Fruit fly (Drosophila melanogaster): ENCODE results near the gene CG18095.
A peak's percentile ranks its signal among the peaks of the same experiment; 100 is the strongest.

Gene CG18095

DNA sequence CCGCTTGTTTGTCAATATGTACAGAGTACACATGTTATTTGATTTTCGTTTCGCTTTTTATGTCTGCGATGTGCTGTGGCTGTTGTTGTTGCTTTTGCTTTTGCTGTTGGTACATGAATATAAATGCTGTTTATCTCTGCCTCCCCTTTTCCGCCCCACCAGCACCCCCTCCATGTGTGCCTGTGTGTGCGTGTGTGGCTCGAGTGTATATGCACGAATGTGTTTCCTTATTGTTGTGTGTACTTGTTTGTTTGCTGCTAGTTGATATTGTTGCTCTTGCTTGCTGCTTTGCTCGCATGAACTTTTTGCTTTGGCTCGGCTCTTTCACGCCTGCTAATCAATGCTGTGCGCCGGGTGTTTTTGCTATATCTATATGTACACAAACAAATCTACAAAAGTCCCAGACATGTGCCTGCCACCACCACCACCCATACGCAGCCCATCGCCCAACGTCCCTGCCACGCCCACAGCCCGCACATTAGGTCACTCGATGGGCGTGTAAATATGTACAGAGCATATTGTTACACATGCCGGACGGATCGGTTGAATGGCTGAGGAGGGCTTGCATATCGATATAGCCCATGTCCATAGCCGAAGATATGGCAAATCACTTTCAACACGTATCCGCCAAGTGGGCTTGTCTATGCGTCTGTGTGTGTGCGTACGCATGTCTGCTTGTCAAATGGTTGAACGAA lies 7.1 kb downstream of the CG18095 start:
- no peak for TF ChIP-seq lola (GFP tag; optimal IDR thresholded peaks at IDR 0.05)
- TF ChIP-seq Abd-B (GFP tag; optimal IDR thresholded peaks at IDR 0.05), result no peak
- TF ChIP-seq h (GFP tag; optimal IDR thresholded peaks at IDR 0.05), result peak; percentile 94
- peak; percentile 94 for TF ChIP-seq dsf (GFP tag; optimal IDR thresholded peaks at IDR 0.05; ENCODE audit: borderline replicate concordance)
- peak; percentile 94 for TF ChIP-seq CG9705 (GFP tag; optimal IDR thresholded peaks at IDR 0.05)
- peak; percentile 96 for TF ChIP-seq tai (GFP tag; optimal IDR thresholded peaks at IDR 0.05)
- TF ChIP-seq Vsx2 (GFP tag; optimal IDR thresholded peaks at IDR 0.05; ENCODE audit: partially characterized antibody), result peak; percentile 17
- TF ChIP-seq ey (GFP tag; optimal IDR thresholded peaks at IDR 0.05), result peak; percentile 89
- peak; percentile 82 for TF ChIP-seq CG32264 (GFP tag; optimal IDR thresholded peaks at IDR 0.05)
- TF ChIP-seq CrebA (GFP tag; optimal IDR thresholded peaks at IDR 0.05; ENCODE audit: borderline replicate concordance), result peak; percentile 58
- peak; percentile 95 for TF ChIP-seq Jra (GFP tag; optimal IDR thresholded peaks at IDR 0.05)
- peak; percentile 96 for TF ChIP-seq Hr83 (GFP tag; optimal IDR thresholded peaks at IDR 0.05; ENCODE audit: poor library complexity, severe bottlenecking)
- TF ChIP-seq Hr78 (GFP tag; optimal IDR thresholded peaks at IDR 0.05), result no peak
- TF ChIP-seq foxo (GFP tag; optimal IDR thresholded peaks at IDR 0.05), result peak; percentile 68 to 92
- peak; percentile 85 for TF ChIP-seq Mio (GFP tag; optimal IDR thresholded peaks at IDR 0.05)
- TF ChIP-seq HLH106 (tag; optimal IDR thresholded peaks at IDR 0.05), result peak; percentile 85
- TF ChIP-seq OdsH (GFP tag; optimal IDR thresholded peaks at IDR 0.05), result peak; percentile 98
- no peak for TF ChIP-seq N (GFP tag; optimal IDR thresholded peaks at IDR 0.05)
- TF ChIP-seq pan (optimal IDR thresholded peaks at IDR 0.05), result no peak
- peak; percentile 96 for TF ChIP-seq Hnf4 (GFP tag; optimal IDR thresholded peaks at IDR 0.05)
- peak; percentile 72 for TF ChIP-seq sage (GFP tag; optimal IDR thresholded peaks at IDR 0.05)
- peak; percentile 92 for TF ChIP-seq Sp1 (GFP tag; optimal IDR thresholded peaks at IDR 0.05)
- TF ChIP-seq woc (GFP tag; optimal IDR thresholded peaks at IDR 0.05), result no peak
- TF ChIP-seq psq (GFP tag; optimal IDR thresholded peaks at IDR 0.05), result peak; percentile 90
- peak; percentile 85 for TF ChIP-seq GATAd (GFP tag; optimal IDR thresholded peaks at IDR 0.05)
- peak; percentile 47 for TF ChIP-seq Rel (GFP tag; optimal IDR thresholded peaks at IDR 0.05)
- peak; percentile 75 for TF ChIP-seq Rel (tag; optimal IDR thresholded peaks at IDR 0.05)
- peak; percentile 92 for TF ChIP-seq br (GFP tag; optimal IDR thresholded peaks at IDR 0.05)
- TF ChIP-seq Dif (GFP tag; optimal IDR thresholded peaks at IDR 0.05; ENCODE audit: partially characterized antibody), result peak; percentile 55
- peak; percentile 97 for TF ChIP-seq jim (GFP tag; optimal IDR thresholded peaks at IDR 0.05)
- TF ChIP-seq sv (GFP tag; optimal IDR thresholded peaks at IDR 0.05), result peak; percentile 99
- TF ChIP-seq dmrt93B (GFP tag; optimal IDR thresholded peaks at IDR 0.05), result peak; percentile 92
- no peak for TF ChIP-seq dl (GFP tag; optimal IDR thresholded peaks at IDR 0.05; ENCODE audit: insufficient read depth in 1 of 2, partially characterized antibody in 2 of 2)
- TF ChIP-seq brk (GFP tag; optimal IDR thresholded peaks at IDR 0.05), result peak; percentile 79
- no peak for TF ChIP-seq usp (GFP tag; optimal IDR thresholded peaks at IDR 0.05)
- peak; percentile 87 for TF ChIP-seq fru (GFP tag; optimal IDR thresholded peaks at IDR 0.05)
- TF ChIP-seq rgr (GFP tag; optimal IDR thresholded peaks at IDR 0.05), result peak; percentile 97
- TF ChIP-seq Dfd (GFP tag; optimal IDR thresholded peaks at IDR 0.05), result no peak
- no peak for TF ChIP-seq Myc (optimal IDR thresholded peaks at IDR 0.05)

- no peak for TF ChIP-seq Hr83 (GFP tag; optimal IDR thresholded peaks at IDR 0.05; ENCODE audit: poor library complexity, severe bottlenecking)
- TF ChIP-seq dsf (GFP tag; optimal IDR thresholded peaks at IDR 0.05; ENCODE audit: borderline replicate concordance), result no peak
- peak in 1 of 2 experiments; percentile 61 for TF ChIP-seq dl (GFP tag; optimal IDR thresholded peaks at IDR 0.05; ENCODE audit: insufficient read depth in 1 of 2, partially characterized antibody in 2 of 2)
- TF ChIP-seq jim (GFP tag; optimal IDR thresholded peaks at IDR 0.05), result no peak
- peak; percentile 87 for TF ChIP-seq Dif (GFP tag; optimal IDR thresholded peaks at IDR 0.05; ENCODE audit: partially characterized antibody)
- TF ChIP-seq brk (GFP tag; optimal IDR thresholded peaks at IDR 0.05), result no peak
- no peak for TF ChIP-seq pan (optimal IDR thresholded peaks at IDR 0.05)
- peak; percentile 49 for TF ChIP-seq woc (GFP tag; optimal IDR thresholded peaks at IDR 0.05)
- TF ChIP-seq foxo (GFP tag; optimal IDR thresholded peaks at IDR 0.05), result no peak
- peak; percentile 38 for TF ChIP-seq Vsx2 (GFP tag; optimal IDR thresholded peaks at IDR 0.05; ENCODE audit: partially characterized antibody)
These were observed 7.9 kb downstream of the CG18095 start for dm6 chr2L:14023136-14024050.

All from whole organism, wandering third instar larva.